Fruit fly (Drosophila melanogaster): ENCODE results near the gene Xport-A.

Gene Xport-A

DNA sequence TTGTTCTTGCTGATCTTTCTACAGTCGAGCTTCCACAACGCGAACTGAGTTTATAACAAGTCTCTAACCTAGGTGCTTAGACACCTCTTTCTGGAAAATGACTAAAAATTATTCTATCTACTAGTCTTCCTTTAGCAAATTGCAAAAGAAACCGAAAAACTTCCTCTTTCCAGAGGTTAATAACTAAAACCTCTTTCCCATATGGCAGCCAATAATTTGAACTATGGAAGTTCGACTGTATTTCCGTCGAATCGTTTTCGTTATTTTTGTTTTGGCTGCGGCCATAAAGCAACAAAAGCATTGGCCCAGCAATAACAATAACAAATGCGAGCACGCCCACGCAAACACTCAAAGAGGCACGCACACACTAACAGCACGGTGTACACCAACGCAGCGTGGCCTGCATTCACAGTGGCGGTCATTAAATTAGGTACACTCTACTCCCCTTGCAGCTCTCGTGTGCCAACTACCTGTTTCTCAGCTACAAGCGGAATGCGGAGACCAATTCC lies 34.7 kb downstream of the Xport-A start (continued):
- no peak for TF ChIP-seq CG31224 (GFP tag; IDR thresholded peaks at IDR 0.05)
- TF ChIP-seq Atf3 (GFP tag; optimal IDR thresholded peaks at IDR 0.05): no peak
- peak; percentile 7 for TF ChIP-seq CG2875 (GFP tag; optimal IDR thresholded peaks at IDR 0.05)
- 0 out of 2 replicates have a peak, but pooled peaks have one; percentile 16 for TF ChIP-seq CG4404 (GFP tag; IDR thresholded peaks at IDR 0.05)
- TF ChIP-seq Oaz (GFP tag; IDR thresholded peaks at IDR 0.05): no peak
- TF ChIP-seq CoRest (tag; optimal IDR thresholded peaks at IDR 0.05): peak; percentile 63
- TF ChIP-seq Vsx1 (GFP tag; optimal IDR thresholded peaks at IDR 0.05): no peak
- TF ChIP-seq HmgZ (tag; optimal IDR thresholded peaks at IDR 0.05): peak; percentile 54
- TF ChIP-seq CG3163 (GFP tag; optimal IDR thresholded peaks at IDR 0.05): peak; percentile 31
- no peak for TF ChIP-seq sisA (GFP tag; IDR thresholded peaks at IDR 0.05)
- no peak for TF ChIP-seq CG8359 (GFP tag; optimal IDR thresholded peaks at IDR 0.05; ENCODE audit: borderline replicate concordance)
- no peak for TF ChIP-seq CG7928 (GFP tag; optimal IDR thresholded peaks at IDR 0.05)
- no peak for TF ChIP-seq CG1603 (tag; optimal IDR thresholded peaks at IDR 0.05)
- peak; percentile 66 for TF ChIP-seq bcd (GFP tag; optimal IDR thresholded peaks at IDR 0.05)
- peak; percentile 61 for TF ChIP-seq CG18262 (tag; optimal IDR thresholded peaks at IDR 0.05)
- peak; percentile 31; the same call in 1 of the 2 replicates for TF ChIP-seq CG14441 (GFP tag; IDR thresholded peaks at IDR 0.05)
- peak; percentile 46 for TF ChIP-seq HHEX (GFP tag; optimal IDR thresholded peaks at IDR 0.05)
- peak; percentile 79 for TF ChIP-seq CG2678 (tag; optimal IDR thresholded peaks at IDR 0.05)
- no peak for TF ChIP-seq luna (GFP tag; optimal IDR thresholded peaks at IDR 0.05)
- peak; percentile 18 for TF ChIP-seq HLH54F (GFP tag; optimal IDR thresholded peaks at IDR 0.05)
- no peak for TF ChIP-seq CG14860 (GFP tag; IDR thresholded peaks at IDR 0.05; ENCODE audit: partially characterized antibody)
- no peak for TF ChIP-seq zen2 (GFP tag; IDR thresholded peaks at IDR 0.05; ENCODE audit: partially characterized antibody)
- TF ChIP-seq E2f2 (GFP tag; IDR thresholded peaks at IDR 0.05): 0 out of 2 replicates have a peak, but pooled peaks have one; percentile 21
- peak; percentile 72 for TF ChIP-seq CG7839 (tag; optimal IDR thresholded peaks at IDR 0.05)
- no peak for TF ChIP-seq Lhr (GFP tag; optimal IDR thresholded peaks at IDR 0.05)
- TF ChIP-seq CG7372 (GFP tag; IDR thresholded peaks at IDR 0.05): peak; percentile 55; the same call in 1 of the 2 replicates
- peak; percentile 46 for TF ChIP-seq fd3F (GFP tag; optimal IDR thresholded peaks at IDR 0.05)
- no peak for TF ChIP-seq Dfd (GFP tag; optimal IDR thresholded peaks at IDR 0.05)
- no peak for TF ChIP-seq CG4617 (GFP tag; optimal IDR thresholded peaks at IDR 0.05; ENCODE audit: borderline replicate concordance)
- no peak for TF ChIP-seq CG30431 (GFP tag; optimal IDR thresholded peaks at IDR 0.05)
- no peak for TF ChIP-seq cato (GFP tag; optimal IDR thresholded peaks at IDR 0.05; ENCODE audit: borderline replicate concordance)
- TF ChIP-seq Lim3 (GFP tag; IDR thresholded peaks at IDR 0.05): no peak
- peak; percentile 22; the same call in 1 of the 2 replicates for TF ChIP-seq klu (GFP tag; IDR thresholded peaks at IDR 0.05)
- no peak for TF ChIP-seq stc (GFP tag; IDR thresholded peaks at IDR 0.05)
- TF ChIP-seq Drgx (GFP tag; IDR thresholded peaks at IDR 0.05): peak; percentile 37; the same call in 1 of the 2 replicates
- peak in 1 of 2 experiments; percentile 26 for TF ChIP-seq Hr78 (GFP tag; optimal IDR thresholded peaks at IDR 0.05)
- no peak for TF ChIP-seq z (GFP tag; IDR thresholded peaks at IDR 0.05)
- TF ChIP-seq Atf6 (GFP tag; IDR thresholded peaks at IDR 0.05): peak; percentile 66; the same call in 1 of the 2 replicates
- no peak for TF ChIP-seq br (optimal IDR thresholded peaks at IDR 0.05)
- peak; percentile 77 for TF ChIP-seq sug (tag; optimal IDR thresholded peaks at IDR 0.05)
- peak; percentile 66 for TF ChIP-seq unpg (GFP tag; optimal IDR thresholded peaks at IDR 0.05)
- TF ChIP-seq CG34376 (GFP tag; optimal IDR thresholded peaks at IDR 0.05): peak; percentile 77
- TF ChIP-seq CG16815 (GFP tag; optimal IDR thresholded peaks at IDR 0.05): peak; percentile 10
- no peak for TF ChIP-seq tup (GFP tag; optimal IDR thresholded peaks at IDR 0.05)
- no peak for TF ChIP-seq Chrac-16 (GFP tag; optimal IDR thresholded peaks at IDR 0.05)
- TF ChIP-seq NC2α (GFP tag; optimal IDR thresholded peaks at IDR 0.05): no peak
- peak; percentile 75 for TF ChIP-seq Sox100B (GFP tag; optimal IDR thresholded peaks at IDR 0.05)
- TF ChIP-seq CG10462 (GFP tag; optimal IDR thresholded peaks at IDR 0.05): peak; percentile 3
- TF ChIP-seq CG11247 (GFP tag; IDR thresholded peaks at IDR 0.05): 0 out of 2 replicates have a peak, but pooled peaks have one; percentile 50
- TF ChIP-seq Hsf (GFP tag; optimal IDR thresholded peaks at IDR 0.05): peak; percentile 34

Measured in whole organism, embryonic.